Fruit fly (Drosophila melanogaster): ENCODE results near the gene Axs.

Axs gene

dm6 chrX:16644535-16645131 is 39.1 kb downstream of the Axs start (continued):
- TF ChIP-seq HmgZ (tag; optimal IDR thresholded peaks at IDR 0.05) (peak; percentile 27), esg (GFP tag; conservative IDR thresholded peaks at IDR 0.05) (no peak), eve (GFP tag; optimal IDR thresholded peaks at IDR 0.05) (no peak), zf30C (GFP tag; optimal IDR thresholded peaks at IDR 0.05) (no peak), nom (GFP tag; optimal IDR thresholded peaks at IDR 0.05) (no peak), CG16863 (GFP tag; optimal IDR thresholded peaks at IDR 0.05) (peak; percentile 46), Gsc (GFP tag; IDR thresholded peaks at IDR 0.05) (no peak), sna (GFP tag; IDR thresholded peaks at IDR 0.05; ENCODE audit: partially characterized antibody) (no peak), CG10565 (GFP tag; optimal IDR thresholded peaks at IDR 0.05) (no peak), CG2678 (tag; optimal IDR thresholded peaks at IDR 0.05) (peak; percentile 64), dimm (GFP tag; IDR thresholded peaks at IDR 0.05) (no peak), CG6791 (GFP tag; IDR thresholded peaks at IDR 0.05; ENCODE audit: partially characterized antibody) (no peak), Hmx (GFP tag; optimal IDR thresholded peaks at IDR 0.05) (no peak), otp (GFP tag; IDR thresholded peaks at IDR 0.05) (peak; percentile 66; the same call in 2 of the 3 replicates), Opbp (GFP tag; IDR thresholded peaks at IDR 0.05; ENCODE audit: partially characterized antibody) (no peak), Asciz (GFP tag; optimal IDR thresholded peaks at IDR 0.05) (peak; percentile 64), fd96Cb (tag; optimal IDR thresholded peaks at IDR 0.05) (no peak), CG6854 (GFP tag; optimal IDR thresholded peaks at IDR 0.05) (no peak), chm (GFP tag; IDR thresholded peaks at IDR 0.05) (peak; percentile 80), tup (GFP tag; optimal IDR thresholded peaks at IDR 0.05) (no peak), CG1233 (GFP tag; optimal IDR thresholded peaks at IDR 0.05) (peak; percentile 54), CG2199 (GFP tag; IDR thresholded peaks at IDR 0.05) (peak; percentile 73; the same call in 2 of the 3 replicates), CG4730 (GFP tag; IDR thresholded peaks at IDR 0.05) (no peak), CG34376 (GFP tag; optimal IDR thresholded peaks at IDR 0.05) (peak; percentile 27), Gug (GFP tag; IDR thresholded peaks at IDR 0.05) (no peak), CG4328 (GFP tag; optimal IDR thresholded peaks at IDR 0.05) (peak; percentile 48), CG7745 (tag; optimal IDR thresholded peaks at IDR 0.05) (peak; percentile 66), CG2129 (GFP tag; IDR thresholded peaks at IDR 0.05; ENCODE audit: partially characterized antibody) (no peak), mld (GFP tag; IDR thresholded peaks at IDR 0.05; ENCODE audit: partially characterized antibody) (no peak), H2.0 (GFP tag; IDR thresholded peaks at IDR 0.05) (no peak), croc (GFP tag; conservative IDR thresholded peaks at IDR 0.05) (no peak), kni (GFP tag; optimal IDR thresholded peaks at IDR 0.05) (peak; percentile 52), CG6654 (GFP tag; optimal IDR thresholded peaks at IDR 0.05) (no peak), Sin3A (optimal IDR thresholded peaks at IDR 0.05) (no peak), maf-S (GFP tag; optimal IDR thresholded peaks at IDR 0.05) (no peak), fu2 (GFP tag; optimal IDR thresholded peaks at IDR 0.05) (no peak), vvl (GFP tag; IDR thresholded peaks at IDR 0.05) (0 out of 2 replicates have a peak, but pooled peaks have one; percentile 10), CG17328 (GFP tag; IDR thresholded peaks at IDR 0.05) (peak; percentile 48; the same call in 1 of the 2 replicates), sim (GFP tag; IDR thresholded peaks at IDR 0.05) (no peak), HLH4C (GFP tag; IDR thresholded peaks at IDR 0.05; ENCODE audit: partially characterized antibody) (no peak), nau (GFP tag; optimal IDR thresholded peaks at IDR 0.05) (peak; percentile 37), hbn (GFP tag; IDR thresholded peaks at IDR 0.05; ENCODE audit: partially characterized antibody) (no peak), CG17612 (GFP tag; IDR thresholded peaks at IDR 0.05) (no peak), CG8478 (optimal IDR thresholded peaks at IDR 0.05) (no peak), CG13894 (tag; optimal IDR thresholded peaks at IDR 0.05) (no peak), CG16779 (GFP tag; IDR thresholded peaks at IDR 0.05) (no peak), CG4282 (GFP tag; optimal IDR thresholded peaks at IDR 0.05) (no peak), CG12236 (GFP tag; optimal IDR thresholded peaks at IDR 0.05) (peak; percentile 59), Taf1 (GFP tag; IDR thresholded peaks at IDR 0.05) (no peak), CG8765 (GFP tag; IDR thresholded peaks at IDR 0.05) (0 out of 2 replicates have a peak, but pooled peaks have one; percentile 11), Ets97D (GFP tag; optimal IDR thresholded peaks at IDR 0.05) (no peak)

All from whole organism, embryonic.